Fruit fly (Drosophila melanogaster): Measurements from ENCODE around the gene eIF3a.

Gene eIF3a

DNA sequence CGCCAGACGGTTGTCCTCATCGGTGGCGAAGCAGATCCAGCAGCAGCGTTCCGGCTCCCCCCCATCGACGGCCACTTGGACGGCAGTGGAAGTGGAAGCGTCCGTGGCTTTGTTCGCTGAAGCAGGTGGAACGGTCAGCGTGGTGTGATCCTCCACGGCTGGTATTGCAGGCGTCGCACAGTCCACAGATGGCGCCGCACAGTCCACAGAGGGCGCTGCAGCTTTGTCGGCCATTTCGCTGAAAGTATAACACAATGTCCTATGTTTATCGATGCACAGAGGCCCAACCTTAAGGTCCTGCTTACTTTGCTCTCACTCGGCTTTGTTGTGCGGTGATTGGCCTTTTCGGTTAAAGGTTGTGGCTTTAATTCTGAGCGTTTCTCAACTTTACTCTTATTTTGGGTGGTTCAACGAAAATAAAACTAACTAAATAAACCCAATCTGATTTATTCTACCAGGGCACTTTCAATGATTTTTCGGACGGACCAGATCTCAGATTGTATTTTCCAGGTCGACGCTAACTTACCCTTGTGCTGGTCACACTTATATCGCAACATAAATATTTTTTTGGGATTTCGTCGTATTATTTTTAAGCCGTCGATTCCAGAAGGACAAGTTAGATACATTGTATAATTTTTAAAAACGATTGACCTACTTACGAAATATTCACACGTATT is 36.2 kb downstream of the eIF3a start, which contains the start of gene CG9855 (continued):
- TF ChIP-seq MBD-R2 (GFP tag; IDR thresholded peaks at IDR 0.05) (peak; percentile 78), sug (tag; optimal IDR thresholded peaks at IDR 0.05) (peak; percentile 15), Asciz (GFP tag; optimal IDR thresholded peaks at IDR 0.05) (no peak), Ets97D (GFP tag; optimal IDR thresholded peaks at IDR 0.05) (peak; percentile 45), CG15601 (tag; optimal IDR thresholded peaks at IDR 0.05) (peak; percentile 37), crc (GFP tag; optimal IDR thresholded peaks at IDR 0.05) (no peak), E2f1 (GFP tag; IDR thresholded peaks at IDR 0.05) (no peak), CG13287 (GFP tag; IDR thresholded peaks at IDR 0.05; ENCODE audit: partially characterized antibody) (peak; percentile 48; the same call in 1 of the 2 replicates), vfl (GFP tag; optimal IDR thresholded peaks at IDR 0.05) (no peak), lbe (GFP tag; optimal IDR thresholded peaks at IDR 0.05) (no peak), Gug (GFP tag; IDR thresholded peaks at IDR 0.05) (no peak), fu2 (GFP tag; optimal IDR thresholded peaks at IDR 0.05) (no peak), CG4360 (GFP tag; IDR thresholded peaks at IDR 0.05) (no peak), Bgb (GFP tag; IDR thresholded peaks at IDR 0.05; ENCODE audit: partially characterized antibody) (peak; percentile 13; the same call in 1 of the 2 replicates), slou (GFP tag; optimal IDR thresholded peaks at IDR 0.05) (no peak), CG2202 (tag; optimal IDR thresholded peaks at IDR 0.05) (no peak), Elba2 (GFP tag; optimal IDR thresholded peaks at IDR 0.05) (peak; percentile 24), CG3847 (GFP tag; IDR thresholded peaks at IDR 0.05) (peak; percentile 16; the same call in 1 of the 2 replicates), CG7786 (GFP tag; optimal IDR thresholded peaks at IDR 0.05) (no peak), nerfin-1 (tag; optimal IDR thresholded peaks at IDR 0.05) (peak; percentile 8), CG17612 (GFP tag; IDR thresholded peaks at IDR 0.05) (no peak), gfzf (GFP tag; optimal IDR thresholded peaks at IDR 0.05) (peak; percentile 94), Atf-2 (GFP tag; optimal IDR thresholded peaks at IDR 0.05) (no peak), CG7987 (GFP tag; optimal IDR thresholded peaks at IDR 0.05) (no peak), jumu (GFP tag; optimal IDR thresholded peaks at IDR 0.05) (no peak), E2f2 (GFP tag; IDR thresholded peaks at IDR 0.05) (peak; percentile 50), maf-S (GFP tag; optimal IDR thresholded peaks at IDR 0.05) (no peak), CG8924 (tag; optimal IDR thresholded peaks at IDR 0.05) (peak; percentile 39), Eip74EF (GFP tag; optimal IDR thresholded peaks at IDR 0.05) (no peak), Dad (GFP tag; optimal IDR thresholded peaks at IDR 0.05) (no peak), ind (GFP tag; optimal IDR thresholded peaks at IDR 0.05) (no peak), Nf-YC (tag; optimal IDR thresholded peaks at IDR 0.05) (peak; percentile 18), CG2129 (GFP tag; IDR thresholded peaks at IDR 0.05; ENCODE audit: partially characterized antibody) (no peak), CG10274 (GFP tag; optimal IDR thresholded peaks at IDR 0.05) (no peak), Blimp-1 (GFP tag; optimal IDR thresholded peaks at IDR 0.05) (peak; percentile 34), Sox100B (GFP tag; optimal IDR thresholded peaks at IDR 0.05) (no peak), prd (optimal IDR thresholded peaks at IDR 0.05) (no peak), prd (GFP tag; IDR thresholded peaks at IDR 0.05) (no peak), Abd-B (GFP tag; optimal IDR thresholded peaks at IDR 0.05) (no peak), pzg (GFP tag; optimal IDR thresholded peaks at IDR 0.05) (peak; percentile 79), Dref (GFP tag; IDR thresholded peaks at IDR 0.05) (peak; percentile 41; the same call in 1 of the 2 replicates), CG34376 (GFP tag; optimal IDR thresholded peaks at IDR 0.05) (no peak), CG16813 (GFP tag; IDR thresholded peaks at IDR 0.05; ENCODE audit: partially characterized antibody) (no peak), knrl (GFP tag; IDR thresholded peaks at IDR 0.05; ENCODE audit: partially characterized antibody) (0 out of 3 replicates have a peak, but pooled peaks have one; percentile 11), CG3726 (GFP tag; IDR thresholded peaks at IDR 0.05) (no peak), CG17186 (GFP tag; optimal IDR thresholded peaks at IDR 0.05) (peak; percentile 26), seq (GFP tag; IDR thresholded peaks at IDR 0.05) (no peak), eve (GFP tag; optimal IDR thresholded peaks at IDR 0.05) (no peak), Dp (GFP tag; optimal IDR thresholded peaks at IDR 0.05) (peak; percentile 43)

All from whole organism, embryonic.